Fruit fly (Drosophila melanogaster): Measurements from ENCODE around the gene CG7322.

DNA sequence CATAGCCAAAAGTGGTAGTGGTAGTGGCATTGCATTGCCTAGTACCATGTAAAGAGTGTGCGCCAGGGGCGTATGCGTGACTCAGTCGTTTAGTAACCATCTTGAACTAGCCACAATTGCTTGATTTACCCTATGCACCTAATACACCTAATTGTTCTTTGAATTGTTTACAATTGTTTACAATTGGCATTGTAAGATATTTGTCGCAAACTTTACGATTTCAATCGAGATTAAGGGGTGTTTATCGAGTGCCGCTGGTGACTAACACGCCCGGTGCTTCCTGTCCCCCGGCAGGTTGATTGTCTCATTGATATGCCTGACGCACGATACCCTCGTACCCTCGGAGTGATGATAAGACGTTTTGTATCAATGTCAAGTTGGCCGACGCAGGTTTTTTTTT, 20.5 kb downstream of the CG7322 start:
- TF ChIP-seq CG14711 (tag; optimal IDR thresholded peaks at IDR 0.05) (no peak), CG7045 (GFP tag; optimal IDR thresholded peaks at IDR 0.05) (no peak), kay (GFP tag; ENCODE audit: borderline replicate concordance) (peak; percentile 54), pad (GFP tag; optimal IDR thresholded peaks at IDR 0.05) (no peak), CG5204 (GFP tag; optimal IDR thresholded peaks at IDR 0.05) (no peak), toe (GFP tag; optimal IDR thresholded peaks at IDR 0.05) (no peak), tj (GFP tag; optimal IDR thresholded peaks at IDR 0.05) (peak; percentile 30), bab1 (GFP tag; optimal IDR thresholded peaks at IDR 0.05) (no peak), CG11617 (GFP tag; optimal IDR thresholded peaks at IDR 0.05) (peak; percentile 46), CG12768 (GFP tag; optimal IDR thresholded peaks at IDR 0.05) (no peak), Hr96 (GFP tag; optimal IDR thresholded peaks at IDR 0.05) (peak; percentile 36), CG7101 (tag; optimal IDR thresholded peaks at IDR 0.05) (peak; percentile 58)

All from whole organism, adult.